Worm (Caenorhabditis elegans) whole organism, L4 larva: ENCODE results near the gene vars-1.

Source experiments
- F10B5.3 ChIP-seq: sonication (generic microtip); optimal IDR thresholded peaks from 2 replicates; lab custom pipeline; 2016; ENCODE audit warnings: mild to moderate bottlenecking, missing genetic modification characterization, missing compliant biosample characterization
- F26F4.8 ChIP-seq: fragments of 200-800 bp; sonication (Bioruptor generic); conservative IDR thresholded peaks from 2 replicates; pipeline ENCODE4 v1.3.6; 2022; ENCODE audit warnings: missing genetic modification characterization, missing compliant biosample characterization
- F37D6.2 ChIP-seq: sonication (generic microtip); optimal IDR thresholded peaks from 2 replicates; lab custom pipeline; 2016; ENCODE audit warnings: mild to moderate bottlenecking, missing genetic modification characterization, missing compliant biosample characterization
- F44E2.7 ChIP-seq: fragments of 200-800 bp; sonication (Bioruptor generic); IDR thresholded peaks from 2 replicates; pipeline ENCODE4 v2.1.2; 2022; ENCODE audit warnings: missing genetic modification characterization, missing compliant biosample characterization
- F49E8.2 ChIP-seq: sonication (generic microtip); optimal IDR thresholded peaks from 2 replicates; lab custom pipeline; 2016; ENCODE audit warnings: missing compliant biosample characterization, mild to moderate bottlenecking, missing genetic modification characterization, borderline replicate concordance
- T20F7.1 ChIP-seq: fragments of 200-800 bp; sonication (Bioruptor generic); optimal IDR thresholded peaks from 2 replicates; lab custom pipeline; 2018; ENCODE audit warnings: mild to moderate bottlenecking, missing genetic modification characterization, missing compliant biosample characterization
- T26A8.4 ChIP-seq: fragments of 200-800 bp; sonication (Bioruptor generic); IDR thresholded peaks from 2 replicates; pipeline ENCODE4 v1.3.6; 2022; ENCODE audit warnings: missing genetic modification characterization, missing compliant biosample characterization
- Y105C5A.15 ChIP-seq: fragments of 200-800 bp; sonication (Bioruptor generic); IDR thresholded peaks from 2 replicates; pipeline ENCODE4 v1.3.6; 2022; ENCODE audit warnings: missing genetic modification characterization, missing compliant biosample characterization
- Y5F2A.4 ChIP-seq: fragments of 200-800 bp; sonication (Bioruptor generic); optimal IDR thresholded peaks from 2 replicates; lab custom pipeline; 2018; ENCODE audit warnings: mild to moderate bottlenecking, missing genetic modification characterization, missing compliant biosample characterization
- ZK337.2 ChIP-seq: fragments of 200-800 bp; sonication (Bioruptor generic); IDR thresholded peaks from 2 replicates; pipeline ENCODE4 v1.3.6; 2022; ENCODE audit warnings: missing genetic modification reagents, missing genetic modification characterization, missing compliant biosample characterization
- ama-1 ChIP-seq: fragments of 150-350 bp; optimal IDR thresholded peaks from 2 replicates; lab custom pipeline; 2014; ENCODE audit warnings: inconsistent platforms, mixed read lengths
- ceh-44 ChIP-seq: fragments of 200-800 bp; sonication (Bioruptor generic); IDR thresholded peaks from 2 replicates; pipeline ENCODE4 v1.3.6; 2022; ENCODE audit warnings: missing genetic modification reagents, missing genetic modification characterization, missing compliant biosample characterization
- ceh-82 ChIP-seq: sonication (generic microtip); optimal IDR thresholded peaks from 2 replicates; lab custom pipeline; 2017; ENCODE audit warnings: missing biosample characterization, missing genetic modification characterization
- ces-1 ChIP-seq: fragments of 150-350 bp; sonication (generic microtip); optimal IDR thresholded peaks from 4 replicates; lab custom pipeline; 2014; ENCODE audit warnings: missing biosample characterization, missing genetic modification reagents, missing genetic modification characterization
- daf-19 ChIP-seq: fragments of 200-800 bp; sonication (Bioruptor generic); conservative IDR thresholded peaks from 2 replicates; pipeline ENCODE4 v1.3.6; 2022; ENCODE audit warnings: missing genetic modification characterization, missing compliant biosample characterization
- daf-8 ChIP-seq: fragments of 200-800 bp; sonication (Bioruptor generic); IDR thresholded peaks from 2 replicates; pipeline ENCODE4 v1.3.6; 2022; ENCODE audit warnings: missing genetic modification characterization, missing compliant biosample characterization
- dmd-9 ChIP-seq: fragments of 200-800 bp; sonication (Bioruptor generic); IDR thresholded peaks from 2 replicates; pipeline ENCODE4 v1.3.6; 2022; ENCODE audit warnings: missing genetic modification reagents, missing genetic modification characterization, missing compliant biosample characterization
- dpl-1 ChIP-seq: fragments of 150-350 bp; optimal IDR thresholded peaks from 2 replicates; lab custom pipeline; 2014; ENCODE audit warnings: missing biosample characterization, missing genetic modification reagents, missing genetic modification characterization
- duxl-1 ChIP-seq: sonication (generic microtip); optimal IDR thresholded peaks from 2 replicates; lab custom pipeline; 2016; ENCODE audit warnings: mild to moderate bottlenecking, missing genetic modification characterization, moderate library complexity, missing compliant biosample characterization; ENCODE audit not compliant: poor library complexity
- fos-1 ChIP-seq: fragments of 150-350 bp; optimal IDR thresholded peaks from 2 replicates; lab custom pipeline; 2014; ENCODE audit warnings: missing biosample characterization, missing genetic modification characterization
- gei-8 ChIP-seq: fragments of 200-800 bp; sonication (Bioruptor generic); optimal IDR thresholded peaks from 2 replicates; lab custom pipeline; 2018; ENCODE audit warnings: mild to moderate bottlenecking, missing genetic modification characterization, missing compliant biosample characterization
- hif-1 ChIP-seq, 2 experiments: sonication (generic microtip); optimal IDR thresholded peaks; 2 replicates each; lab custom pipeline; 2016 to 2017; ENCODE audit warnings: missing compliant biosample characterization in 2 of 2, missing genetic modification characterization in 2 of 2, missing genetic modification reagents in 2 of 2, missing genotype in 2 of 2, mild to moderate bottlenecking in 1 of 2
- hmg-1.1 ChIP-seq: fragments of 200-800 bp; sonication (Bioruptor generic); IDR thresholded peaks from 2 replicates; pipeline ENCODE4 v1.3.6; 2022; ENCODE audit warnings: missing genetic modification reagents, missing genetic modification characterization, missing compliant biosample characterization
- jun-1 ChIP-seq: fragments of 150-350 bp; optimal IDR thresholded peaks from 2 replicates; lab custom pipeline; 2014; ENCODE audit warnings: missing biosample characterization, missing genetic modification reagents, missing genetic modification characterization
- lin-38 ChIP-seq: fragments of 200-800 bp; sonication (Bioruptor generic); IDR thresholded peaks from 2 replicates; pipeline ENCODE4 v1.3.6; 2022; ENCODE audit warnings: missing genetic modification reagents, missing genetic modification characterization, missing compliant biosample characterization
- lsy-2 ChIP-seq, 2 experiments: fragments of 150-350 bp in 1 of 2; sonication (generic microtip) in 1 of 2; optimal IDR thresholded peaks; 2 replicates each; lab custom pipeline; 2014 to 2017; ENCODE audit warnings: missing biosample characterization in 2 of 2, missing genetic modification characterization in 2 of 2
- madf-5 ChIP-seq, 2 experiments: fragments of 200-800 bp; sonication (Bioruptor generic); IDR thresholded peaks; 2 replicates each; pipeline ENCODE4 v1.3.6; 2022; ENCODE audit warnings: missing compliant biosample characterization in 2 of 2, missing genetic modification characterization in 2 of 2
- mdl-1 ChIP-seq, 2 experiments: fragments of 150-350 bp in 1 of 2; sonication (generic microtip) in 1 of 2; optimal IDR thresholded peaks; 2 replicates each; lab custom pipeline; 2014 to 2017; ENCODE audit warnings: missing biosample characterization in 2 of 2, missing genetic modification characterization in 2 of 2
- nhr-111 ChIP-seq: fragments of 200-800 bp; sonication (Bioruptor generic); optimal IDR thresholded peaks from 2 replicates; lab custom pipeline; 2018; ENCODE audit warnings: mild to moderate bottlenecking, missing genetic modification characterization, missing compliant biosample characterization
- nhr-25 ChIP-seq: sonication (generic microtip); optimal IDR thresholded peaks from 2 replicates; lab custom pipeline; 2017; ENCODE audit warnings: missing genetic modification characterization, mild to moderate bottlenecking, missing compliant biosample characterization, antibody characterized with exemption, moderate library complexity, borderline replicate concordance; ENCODE audit not compliant: insufficient read depth
- nhr-28 ChIP-seq: fragments of 150-350 bp; optimal IDR thresholded peaks from 2 replicates; lab custom pipeline; 2014; ENCODE audit warnings: missing biosample characterization, missing genetic modification characterization
- nhr-42 ChIP-seq: fragments of 200-800 bp; sonication (Bioruptor generic); IDR thresholded peaks from 2 replicates; pipeline ENCODE4 v1.3.6; 2022; ENCODE audit warnings: missing genetic modification characterization, missing compliant biosample characterization
- nhr-48 ChIP-seq: sonication (generic microtip); optimal IDR thresholded peaks from 2 replicates; lab custom pipeline; 2016; ENCODE audit warnings: mild to moderate bottlenecking, missing genetic modification characterization, missing compliant biosample characterization
- nhr-76 ChIP-seq: fragments of 150-350 bp; optimal IDR thresholded peaks from 2 replicates; lab custom pipeline; 2014; ENCODE audit warnings: missing biosample characterization, missing genetic modification characterization
- skn-1 ChIP-seq: fragments of 150-350 bp; optimal IDR thresholded peaks from 2 replicates; lab custom pipeline; 2014; ENCODE audit warnings: missing biosample characterization, missing genetic modification characterization
- spr-1 ChIP-seq: sonication (generic microtip); optimal IDR thresholded peaks from 2 replicates; lab custom pipeline; 2016; ENCODE audit warnings: mild to moderate bottlenecking, missing genetic modification characterization, missing compliant biosample characterization
- tag-97 ChIP-seq: fragments of 200-800 bp; sonication (Bioruptor generic); IDR thresholded peaks from 2 replicates; pipeline ENCODE4 v1.3.6; 2022; ENCODE audit warnings: missing genetic modification characterization, missing compliant biosample characterization
- unc-39 ChIP-seq: sonication (generic microtip); optimal IDR thresholded peaks from 2 replicates; lab custom pipeline; 2017; ENCODE audit warnings: missing biosample characterization, missing genetic modification characterization
- unc-62 ChIP-seq, 3 experiments: fragments of 150-350 bp in 1 of 3; sonication (generic microtip); optimal IDR thresholded peaks in 2 of 3; peaks in 1 of 3; 1 replicate in 1 of 3; 2 replicates in 2 of 3; lab custom pipeline; 2014 to 2017; ENCODE audit warnings: missing biosample characterization in 3 of 3, missing genetic modification characterization in 3 of 3, missing genetic modification reagents in 3 of 3, missing genotype in 1 of 3
- zag-1 ChIP-seq: fragments of 150-350 bp; optimal IDR thresholded peaks from 2 replicates; lab custom pipeline; 2014; ENCODE audit warnings: missing biosample characterization, missing genetic modification characterization
- zip-2 ChIP-seq: fragments of 150-350 bp; optimal IDR thresholded peaks from 2 replicates; lab custom pipeline; 2014; ENCODE audit warnings: missing biosample characterization, missing genetic modification characterization

vars-1 gene

ce11 chrV:8073162-8073561 is 42.0 kb downstream of the vars-1 start:
- peak in 1 of 2 experiments; percentile 24 for TF ChIP-seq mdl-1 (tag; optimal IDR thresholded peaks at IDR 0.05; lab: Kevin White, UChicago)
- peak; percentile 52 for TF ChIP-seq nhr-28 (tag; lab: Kevin White, UChicago)
- TF ChIP-seq unc-62 (GFP tag; optimal IDR thresholded peaks at IDR 0.05 in 1 of 2; lab: Kevin White, UChicago), result peak in 1 of 2 experiments; percentile 80
- no peak for TF ChIP-seq unc-62 (tag; optimal IDR thresholded peaks at IDR 0.05; lab: Kevin White, UChicago)
- no peak for TF ChIP-seq jun-1

ce11 chrV:8075712-8076111 is 44.5 kb downstream of the vars-1 start, which contains the start of gene catp-3:
TSS of gene catp-3 (plus strand) at chrV:8076012.
- TF ChIP-seq F44E2.7 (GFP tag; lab: Robert Waterston, UW) (no peak), dmd-9 (GFP tag; lab: Robert Waterston, UW) (no peak), nhr-25 (tag; lab: Kevin White, UChicago) (no peak), hif-1 (tag; optimal IDR thresholded peaks at IDR 0.05; lab: Kevin White, UChicago) (no peak), lin-38 (GFP tag; lab: Robert Waterston, UW) (no peak), ama-1 (lab: Kevin White, UChicago) (no peak), spr-1 (no peak), duxl-1 (no peak), gei-8 (GFP tag; lab: Kevin White, UChicago) (no peak), mdl-1 (tag; optimal IDR thresholded peaks at IDR 0.05; lab: Kevin White, UChicago) (no peak), dpl-1 (GFP tag; lab: Kevin White, UChicago) (no peak), zag-1 (no peak), fos-1 (tag; lab: Kevin White, UChicago) (no peak), nhr-42 (GFP tag; lab: Robert Waterston, UW) (no peak), T26A8.4 (GFP tag; lab: Robert Waterston, UW) (no peak), lsy-2 (tag; optimal IDR thresholded peaks at IDR 0.05; lab: Kevin White, UChicago) (no peak), Y5F2A.4 (GFP tag; lab: Kevin White, UChicago) (no peak)

ce11 chrV:8079813-8080212 is 48.6 kb downstream of the vars-1 start:
- TF ChIP-seq nhr-28 (tag; lab: Kevin White, UChicago) (peak; percentile 27), unc-62 (GFP tag; optimal IDR thresholded peaks at IDR 0.05 in 1 of 2; lab: Kevin White, UChicago) (no peak), unc-62 (tag; optimal IDR thresholded peaks at IDR 0.05; lab: Kevin White, UChicago) (no peak), hmg-1.1 (no peak), unc-39 (tag; lab: Kevin White, UChicago) (no peak), skn-1 (no peak), nhr-48 (tag; lab: Kevin White, UChicago) (peak; percentile 18), mdl-1 (tag; optimal IDR thresholded peaks at IDR 0.05; lab: Kevin White, UChicago) (peak in 1 of 2 experiments; percentile 32), ceh-44 (GFP tag; lab: Robert Waterston, UW) (no peak)

- TF ChIP-seq nhr-25 (tag; lab: Kevin White, UChicago) (no peak), F37D6.2 (tag; lab: Kevin White, UChicago) (no peak), F49E8.2 (tag; lab: Kevin White, UChicago) (no peak), zip-2 (tag; lab: Kevin White, UChicago) (no peak), madf-5 (GFP tag; IDR thresholded peaks at IDR 0.05; lab: Robert Waterston, UW) (no peak), Y105C5A.15 (GFP tag; lab: Robert Waterston, UW) (no peak), nhr-76 (tag; lab: Kevin White, UChicago) (no peak), F26F4.8 (GFP tag; lab: Robert Waterston, UW) (no peak), daf-8 (GFP tag; lab: Robert Waterston, UW) (no peak), daf-19 (GFP tag; lab: Robert Waterston, UW) (no peak), ceh-82 (tag; lab: Kevin White, UChicago) (no peak), F44E2.7 (GFP tag; lab: Robert Waterston, UW) (no peak), skn-1 (no peak), tag-97 (no peak), ces-1 (no peak), nhr-111 (GFP tag; lab: Kevin White, UChicago) (no peak), unc-62 (GFP tag; optimal IDR thresholded peaks at IDR 0.05 in 1 of 2; lab: Kevin White, UChicago) (no peak), unc-62 (tag; optimal IDR thresholded peaks at IDR 0.05; lab: Kevin White, UChicago) (no peak), T20F7.1 (GFP tag; lab: Kevin White, UChicago) (no peak), ZK337.2 (GFP tag; lab: Robert Waterston, UW) (no peak), F10B5.3 (tag; lab: Kevin White, UChicago) (no peak)
These were observed 50.4 kb downstream of the vars-1 start, which contains the start of gene str-131 for ce11 chrV:8081579-8081978. TSS of gene str-131 (minus strand) at chrV:8081679.
